Worm (Caenorhabditis elegans) whole organism, L4 larva: ENCODE data around the gene F31D4.5.

Experiments used
- D1046.2 ChIP-seq: fragments of 200-800 bp; sonication (Bioruptor generic); IDR thresholded peaks from 2 replicates; pipeline ENCODE4 v1.3.6; 2022; ENCODE audit warnings: missing genetic modification characterization, missing compliant biosample characterization
- F44E2.7 ChIP-seq: fragments of 200-800 bp; sonication (Bioruptor generic); IDR thresholded peaks from 2 replicates; pipeline ENCODE4 v2.1.2; 2022; ENCODE audit warnings: missing genetic modification characterization, missing compliant biosample characterization
- F49E8.2 ChIP-seq: sonication (generic microtip); optimal IDR thresholded peaks from 2 replicates; lab custom pipeline; 2016; ENCODE audit warnings: missing compliant biosample characterization, mild to moderate bottlenecking, missing genetic modification characterization, borderline replicate concordance
- T20F7.1 ChIP-seq: fragments of 200-800 bp; sonication (Bioruptor generic); optimal IDR thresholded peaks from 2 replicates; lab custom pipeline; 2018; ENCODE audit warnings: mild to moderate bottlenecking, missing genetic modification characterization, missing compliant biosample characterization
- T26A8.4 ChIP-seq: fragments of 200-800 bp; sonication (Bioruptor generic); IDR thresholded peaks from 2 replicates; pipeline ENCODE4 v1.3.6; 2022; ENCODE audit warnings: missing genetic modification characterization, missing compliant biosample characterization
- Y75B8A.6 ChIP-seq: fragments of 200-800 bp; sonication (Bioruptor generic); IDR thresholded peaks from 2 replicates; pipeline ENCODE4 v1.3.6; 2022; ENCODE audit warnings: missing genetic modification reagents, missing genetic modification characterization, missing compliant biosample characterization
- ZK337.2 ChIP-seq: fragments of 200-800 bp; sonication (Bioruptor generic); IDR thresholded peaks from 2 replicates; pipeline ENCODE4 v1.3.6; 2022; ENCODE audit warnings: missing genetic modification reagents, missing genetic modification characterization, missing compliant biosample characterization
- ceh-20 ChIP-seq: fragments of 200-800 bp; sonication (Bioruptor generic); IDR thresholded peaks from 2 replicates; pipeline ENCODE4 v1.3.6; 2022; ENCODE audit warnings: missing genetic modification reagents, missing genetic modification characterization, missing compliant biosample characterization
- ceh-44 ChIP-seq: fragments of 200-800 bp; sonication (Bioruptor generic); IDR thresholded peaks from 2 replicates; pipeline ENCODE4 v1.3.6; 2022; ENCODE audit warnings: missing genetic modification reagents, missing genetic modification characterization, missing compliant biosample characterization
- ceh-82 ChIP-seq: sonication (generic microtip); optimal IDR thresholded peaks from 2 replicates; lab custom pipeline; 2017; ENCODE audit warnings: missing biosample characterization, missing genetic modification characterization
- ctbp-1 ChIP-seq: fragments of 200-800 bp; sonication (Bioruptor generic); IDR thresholded peaks from 2 replicates; pipeline ENCODE4 v1.3.6; 2022; ENCODE audit warnings: missing genetic modification reagents, missing genetic modification characterization, missing compliant biosample characterization
- daf-12 ChIP-seq: fragments of 150-350 bp; optimal IDR thresholded peaks from 2 replicates; lab custom pipeline; 2014; ENCODE audit warnings: missing biosample characterization, missing genetic modification reagents, missing genetic modification characterization
- daf-19 ChIP-seq: fragments of 200-800 bp; sonication (Bioruptor generic); conservative IDR thresholded peaks from 2 replicates; pipeline ENCODE4 v1.3.6; 2022; ENCODE audit warnings: missing genetic modification characterization, missing compliant biosample characterization
- dmd-6 ChIP-seq: fragments of 200-800 bp; sonication (Bioruptor generic); IDR thresholded peaks from 2 replicates; pipeline ENCODE4 v1.3.6; 2022; ENCODE audit warnings: missing genetic modification reagents, missing genetic modification characterization, missing compliant biosample characterization
- dmd-8 ChIP-seq: fragments of 200-800 bp; sonication (Bioruptor generic); IDR thresholded peaks from 2 replicates; pipeline ENCODE4 v1.3.6; 2022; ENCODE audit warnings: missing genetic modification characterization, missing compliant biosample characterization
- duxl-1 ChIP-seq: sonication (generic microtip); optimal IDR thresholded peaks from 2 replicates; lab custom pipeline; 2016; ENCODE audit warnings: mild to moderate bottlenecking, missing genetic modification characterization, moderate library complexity, missing compliant biosample characterization; ENCODE audit not compliant: poor library complexity
- dve-1 ChIP-seq: sonication (generic microtip); optimal IDR thresholded peaks from 2 replicates; lab custom pipeline; 2017; ENCODE audit warnings: antibody characterized with exemption, mild to moderate bottlenecking, missing genetic modification characterization, missing compliant biosample characterization; ENCODE audit not compliant: insufficient read depth
- egl-43 ChIP-seq: fragments of 200-800 bp; sonication (Bioruptor generic); IDR thresholded peaks from 2 replicates; pipeline ENCODE4 v1.3.6; 2022; ENCODE audit warnings: missing genetic modification reagents, missing genetic modification characterization, missing compliant biosample characterization
- gei-8 ChIP-seq: fragments of 200-800 bp; sonication (Bioruptor generic); optimal IDR thresholded peaks from 2 replicates; lab custom pipeline; 2018; ENCODE audit warnings: mild to moderate bottlenecking, missing genetic modification characterization, missing compliant biosample characterization
- hlh-11 ChIP-seq: fragments of 200-800 bp; sonication (Bioruptor generic); optimal IDR thresholded peaks from 2 replicates; lab custom pipeline; 2018; ENCODE audit warnings: mild to moderate bottlenecking, missing genetic modification characterization, missing compliant biosample characterization
- hlh-30 ChIP-seq: sonication (generic microtip); optimal IDR thresholded peaks from 2 replicates; lab custom pipeline; 2017; ENCODE audit warnings: antibody characterized with exemption, mild to moderate bottlenecking, missing genetic modification characterization, missing compliant biosample characterization; ENCODE audit not compliant: insufficient read depth
- lin-13 ChIP-seq: fragments of 150-350 bp; optimal IDR thresholded peaks from 2 replicates; lab custom pipeline; 2014; ENCODE audit warnings: missing biosample characterization, missing genetic modification reagents, missing genetic modification characterization
- lin-38 ChIP-seq: fragments of 200-800 bp; sonication (Bioruptor generic); IDR thresholded peaks from 2 replicates; pipeline ENCODE4 v1.3.6; 2022; ENCODE audit warnings: missing genetic modification reagents, missing genetic modification characterization, missing compliant biosample characterization
- lin-39 ChIP-seq: fragments of 150-350 bp; optimal IDR thresholded peaks from 2 replicates; lab custom pipeline; 2014; ENCODE audit warnings: missing biosample characterization, missing genetic modification reagents, missing genetic modification characterization
- lir-3 ChIP-seq: sonication (generic microtip); optimal IDR thresholded peaks from 2 replicates; lab custom pipeline; 2016; ENCODE audit warnings: mild to moderate bottlenecking, missing genetic modification characterization, missing compliant biosample characterization
- lsy-2 ChIP-seq, 2 experiments: fragments of 150-350 bp in 1 of 2; sonication (generic microtip) in 1 of 2; optimal IDR thresholded peaks; 2 replicates each; lab custom pipeline; 2014 to 2017; ENCODE audit warnings: missing biosample characterization in 2 of 2, missing genetic modification characterization in 2 of 2
- madf-5 ChIP-seq, 2 experiments: fragments of 200-800 bp; sonication (Bioruptor generic); IDR thresholded peaks; 2 replicates each; pipeline ENCODE4 v1.3.6; 2022; ENCODE audit warnings: missing compliant biosample characterization in 2 of 2, missing genetic modification characterization in 2 of 2
- mep-1 ChIP-seq: fragments of 150-350 bp; sonication (generic microtip); optimal IDR thresholded peaks from 3 replicates; lab custom pipeline; 2014; ENCODE audit warnings: missing biosample characterization, missing genetic modification characterization
- mes-2 ChIP-seq: sonication (generic microtip); optimal IDR thresholded peaks from 2 replicates; lab custom pipeline; 2016; ENCODE audit warnings: missing genotype, mild to moderate bottlenecking, missing genetic modification characterization, missing compliant biosample characterization; ENCODE audit not compliant: poor library complexity, severe bottlenecking
- mxl-2 ChIP-seq: fragments of 200-800 bp; sonication (Bioruptor generic); conservative IDR thresholded peaks from 2 replicates; pipeline ENCODE4 v1.3.6; 2022; ENCODE audit warnings: missing genetic modification reagents, missing genetic modification characterization, missing compliant biosample characterization
- mxl-3 ChIP-seq: fragments of 200-800 bp; sonication (Bioruptor generic); optimal IDR thresholded peaks from 2 replicates; lab custom pipeline; 2018; ENCODE audit warnings: mild to moderate bottlenecking, missing genetic modification characterization, missing compliant biosample characterization
- nhr-102 ChIP-seq: sonication (generic microtip); optimal IDR thresholded peaks from 2 replicates; lab custom pipeline; 2016; ENCODE audit warnings: mild to moderate bottlenecking, missing genetic modification characterization, moderate library complexity, missing compliant biosample characterization
- nhr-28 ChIP-seq: fragments of 150-350 bp; optimal IDR thresholded peaks from 2 replicates; lab custom pipeline; 2014; ENCODE audit warnings: missing biosample characterization, missing genetic modification characterization
- nhr-41 ChIP-seq: fragments of 200-800 bp; sonication (Bioruptor generic); IDR thresholded peaks from 2 replicates; pipeline ENCODE4 v1.3.6; 2022; ENCODE audit warnings: missing genetic modification reagents, missing genetic modification characterization, missing compliant biosample characterization
- nhr-76 ChIP-seq: fragments of 150-350 bp; optimal IDR thresholded peaks from 2 replicates; lab custom pipeline; 2014; ENCODE audit warnings: missing biosample characterization, missing genetic modification characterization
- nhr-77 ChIP-seq: fragments of 150-350 bp; optimal IDR thresholded peaks from 2 replicates; lab custom pipeline; 2014; ENCODE audit warnings: missing biosample characterization, missing genetic modification characterization
- sdz-12 ChIP-seq: fragments of 200-800 bp; sonication (Bioruptor generic); optimal IDR thresholded peaks from 2 replicates; lab custom pipeline; 2018; ENCODE audit warnings: mild to moderate bottlenecking, missing genetic modification characterization, missing compliant biosample characterization
- skn-1 ChIP-seq: fragments of 150-350 bp; optimal IDR thresholded peaks from 2 replicates; lab custom pipeline; 2014; ENCODE audit warnings: missing biosample characterization, missing genetic modification characterization
- spr-1 ChIP-seq: sonication (generic microtip); optimal IDR thresholded peaks from 2 replicates; lab custom pipeline; 2016; ENCODE audit warnings: mild to moderate bottlenecking, missing genetic modification characterization, missing compliant biosample characterization
- tra-1 ChIP-seq: fragments of 200-800 bp; sonication (Bioruptor generic); IDR thresholded peaks from 2 replicates; pipeline ENCODE4 v1.3.6; 2022; ENCODE audit warnings: missing genetic modification reagents, missing genetic modification characterization, missing compliant biosample characterization
- unc-130 ChIP-seq: sonication (generic microtip); optimal IDR thresholded peaks from 2 replicates; lab custom pipeline; 2016; ENCODE audit warnings: missing genetic modification reagents, missing genetic modification characterization, missing compliant biosample characterization
- unc-39 ChIP-seq: sonication (generic microtip); optimal IDR thresholded peaks from 2 replicates; lab custom pipeline; 2017; ENCODE audit warnings: missing biosample characterization, missing genetic modification characterization
- unc-62 ChIP-seq, 3 experiments: fragments of 150-350 bp in 1 of 3; sonication (generic microtip); optimal IDR thresholded peaks in 2 of 3; peaks in 1 of 3; 1 replicate in 1 of 3; 2 replicates in 2 of 3; lab custom pipeline; 2014 to 2017; ENCODE audit warnings: missing biosample characterization in 3 of 3, missing genetic modification characterization in 3 of 3, missing genetic modification reagents in 3 of 3, missing genotype in 1 of 3
- zfp-3 ChIP-seq: fragments of 200-800 bp; sonication (Bioruptor generic); conservative IDR thresholded peaks from 2 replicates; pipeline ENCODE4 v1.3.6; 2022; ENCODE audit warnings: missing genetic modification reagents, missing genetic modification characterization, missing compliant biosample characterization
- zip-11 ChIP-seq: fragments of 200-800 bp; sonication (Bioruptor generic); IDR thresholded peaks from 2 replicates; pipeline ENCODE4 v1.3.6; 2022; ENCODE audit warnings: missing genetic modification characterization, missing compliant biosample characterization
- ztf-7 ChIP-seq: fragments of 150-350 bp; optimal IDR thresholded peaks from 2 replicates; lab custom pipeline; 2014; ENCODE audit warnings: missing biosample characterization, missing genetic modification characterization

The F31D4.5 gene

ce11 chrV:20829511-20829910, 24.4 kb upstream of the F31D4.5 start, which contains the start of gene num-1:
Gene num-1 (plus strand): TSS chrV:20829811.
- TF ChIP-seq gei-8 (GFP tag; lab: Kevin White, UChicago), result no peak
- no peak for TF ChIP-seq mxl-2 (GFP tag; lab: Robert Waterston, UW)
- TF ChIP-seq ctbp-1 (GFP tag; lab: Robert Waterston, UW), result no peak
- no peak for TF ChIP-seq ztf-7
- no peak for TF ChIP-seq nhr-77 (tag; lab: Kevin White, UChicago)
- no peak for TF ChIP-seq D1046.2 (GFP tag; lab: Robert Waterston, UW)
- no peak for TF ChIP-seq ceh-20 (GFP tag; lab: Robert Waterston, UW)
- TF ChIP-seq lir-3, result no peak
- no peak for TF ChIP-seq Y75B8A.6 (GFP tag; lab: Robert Waterston, UW)
- no peak for TF ChIP-seq mep-1 (tag; lab: Kevin White, UChicago)
- no peak for TF ChIP-seq madf-5 (GFP tag; IDR thresholded peaks at IDR 0.05; lab: Robert Waterston, UW)

DNA sequence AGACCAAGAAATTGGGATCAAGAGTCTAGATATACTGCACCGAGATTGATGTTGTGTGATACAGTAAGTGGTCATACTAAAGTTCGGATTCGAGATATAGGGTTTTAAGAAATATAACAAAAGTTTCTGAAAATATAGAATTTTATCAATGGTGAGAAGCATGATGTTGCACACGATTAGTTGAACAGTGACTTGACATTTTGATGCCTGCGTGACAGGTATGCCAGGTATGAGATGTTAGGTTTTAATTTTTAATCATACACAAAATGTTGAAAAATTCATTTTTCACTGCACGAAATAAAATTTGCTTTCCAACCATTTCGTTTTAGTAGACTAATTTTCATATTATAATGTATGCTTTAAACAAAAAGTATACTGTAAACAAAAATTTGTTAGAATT, 23.5 kb upstream of the F31D4.5 start:
- TF ChIP-seq lsy-2 (tag; optimal IDR thresholded peaks at IDR 0.05; lab: Kevin White, UChicago), result no peak
- peak; percentile 56; the same call in 1 of the 2 replicates for TF ChIP-seq dmd-6 (GFP tag; lab: Robert Waterston, UW)

DNA sequence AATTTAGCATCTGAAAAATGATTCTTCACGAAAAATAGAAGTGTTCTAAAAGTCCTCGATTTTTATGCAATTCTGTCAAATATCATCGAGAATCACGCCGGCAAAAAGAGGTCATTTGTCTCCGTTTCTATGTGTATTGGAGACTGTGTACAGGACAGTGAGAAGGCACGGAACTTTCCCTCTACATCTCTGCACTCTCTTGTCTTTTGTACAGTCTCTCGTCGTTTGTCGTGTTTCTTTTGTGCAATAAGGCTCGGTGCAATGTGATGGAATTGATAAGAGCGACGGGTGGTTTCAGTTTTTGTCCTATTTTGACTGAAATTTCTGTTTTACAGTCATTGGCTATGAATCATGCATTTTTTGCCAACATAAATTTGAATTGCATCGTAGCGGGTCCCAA, 22.0 kb upstream of the F31D4.5 start:
- TF ChIP-seq ZK337.2 (GFP tag; lab: Robert Waterston, UW), result no peak
- TF ChIP-seq lsy-2 (tag; optimal IDR thresholded peaks at IDR 0.05; lab: Kevin White, UChicago), result peak in 1 of 2 experiments; percentile 25
- no peak for TF ChIP-seq zfp-3 (GFP tag; lab: Robert Waterston, UW)
- TF ChIP-seq tra-1 (GFP tag; lab: Robert Waterston, UW), result no peak
- TF ChIP-seq duxl-1, result no peak
- TF ChIP-seq ceh-82, result no peak
- no peak for TF ChIP-seq nhr-102 (tag; lab: Kevin White, UChicago)
- no peak for TF ChIP-seq zip-11
- no peak for TF ChIP-seq unc-62 (GFP tag; optimal IDR thresholded peaks at IDR 0.05 in 1 of 2; lab: Kevin White, UChicago)
- no peak for TF ChIP-seq unc-62 (tag; optimal IDR thresholded peaks at IDR 0.05; lab: Kevin White, UChicago)
- TF ChIP-seq mep-1 (tag; lab: Kevin White, UChicago), result peak; percentile 27
- no peak for TF ChIP-seq nhr-41
- TF ChIP-seq unc-39 (tag; lab: Kevin White, UChicago), result no peak
- TF ChIP-seq nhr-28 (tag; lab: Kevin White, UChicago), result peak; percentile 79
- no peak for TF ChIP-seq F49E8.2
- no peak for TF ChIP-seq lin-39 (tag; lab: Kevin White, UChicago)
- no peak for TF ChIP-seq egl-43
- no peak for TF ChIP-seq T20F7.1 (GFP tag; lab: Kevin White, UChicago)
- no peak for TF ChIP-seq skn-1 (tag; lab: Kevin White, UChicago)
- no peak for TF ChIP-seq spr-1 (tag; lab: Kevin White, UChicago)
- no peak for TF ChIP-seq ceh-44
- TF ChIP-seq unc-130 (GFP tag; lab: Kevin White, UChicago), result no peak
- TF ChIP-seq hlh-30, result peak; percentile 68
- no peak for TF ChIP-seq lin-38 (GFP tag; lab: Robert Waterston, UW)
- no peak for TF ChIP-seq sdz-12
- no peak for TF ChIP-seq nhr-76
- peak; percentile 64 for TF ChIP-seq mes-2 (tag; lab: Kevin White, UChicago)
- TF ChIP-seq daf-12 (tag; lab: Kevin White, UChicago), result no peak
- TF ChIP-seq daf-19 (GFP tag; lab: Robert Waterston, UW), result no peak
- no peak for TF ChIP-seq dmd-8 (GFP tag; lab: Robert Waterston, UW)
- TF ChIP-seq ceh-20 (GFP tag; lab: Robert Waterston, UW), result no peak
- 0 out of 2 replicates have a peak, but pooled peaks have one; percentile 29 for TF ChIP-seq T26A8.4
- TF ChIP-seq mxl-3 (GFP tag; lab: Kevin White, UChicago), result peak; percentile 85
- TF ChIP-seq hlh-11 (tag; lab: Kevin White, UChicago), result peak; percentile 68
- TF ChIP-seq gei-8 (GFP tag; lab: Kevin White, UChicago), result no peak
- TF ChIP-seq dve-1 (tag; lab: Kevin White, UChicago), result peak; percentile 49
- no peak for TF ChIP-seq F44E2.7 (GFP tag; lab: Robert Waterston, UW)
- TF ChIP-seq dmd-6 (GFP tag; lab: Robert Waterston, UW), result peak; percentile 84
- no peak for TF ChIP-seq lin-13 (GFP tag; lab: Kevin White, UChicago)
